Worm (Caenorhabditis elegans) whole organism, young adult: ENCODE results near the gene mfsd-8.
"Not testable (repeated sequence)": the region's sequence is repeated elsewhere in the genome, so short reads cannot be mapped to it uniquely, and the experiment has no call there.

Experiments
- B0261.1 ChIP-seq: sonication (generic microtip); optimal IDR thresholded peaks from 2 replicates; lab custom pipeline; 2016; ENCODE audit warnings: mild to moderate bottlenecking, missing genetic modification characterization, moderate library complexity, missing compliant biosample characterization
- C17E4.6 ChIP-seq: fragments of 200-800 bp; sonication (Bioruptor generic); IDR thresholded peaks from 2 replicates; pipeline ENCODE4 v1.3.6; 2022; ENCODE audit warnings: missing genetic modification reagents, missing genetic modification characterization, missing compliant biosample characterization
- F10E7.11 ChIP-seq: sonication (generic microtip); optimal IDR thresholded peaks from 2 replicates; lab custom pipeline; 2017; ENCODE audit warnings: mild to moderate bottlenecking, missing genetic modification characterization, moderate library complexity, missing compliant biosample characterization
- F22D6.2 ChIP-seq: sonication (generic microtip); optimal IDR thresholded peaks from 2 replicates; lab custom pipeline; 2016; ENCODE audit warnings: mild to moderate bottlenecking, missing genetic modification characterization, missing compliant biosample characterization
- F37B4.10 ChIP-seq: fragments of 200-800 bp; sonication (Bioruptor generic); IDR thresholded peaks from 2 replicates; pipeline ENCODE4 v1.3.6; 2022; ENCODE audit warnings: missing genetic modification characterization, missing compliant biosample characterization
- F39B2.1 ChIP-seq: fragments of 200-800 bp; sonication (Bioruptor generic); IDR thresholded peaks from 2 replicates; pipeline ENCODE4 v1.3.6; 2022; ENCODE audit warnings: missing genetic modification reagents, missing genetic modification characterization, missing compliant biosample characterization
- F49E8.2 ChIP-seq: sonication (generic microtip); optimal IDR thresholded peaks from 3 replicates; lab custom pipeline; 2017; ENCODE audit warnings: missing genetic modification characterization, mild to moderate bottlenecking, missing compliant biosample characterization, antibody characterized with exemption, moderate library complexity; ENCODE audit not compliant: insufficient read depth
- F57C9.4 ChIP-seq: sonication (generic microtip); optimal IDR thresholded peaks from 2 replicates; lab custom pipeline; 2017; ENCODE audit warnings: mild to moderate bottlenecking, missing genetic modification characterization, missing compliant biosample characterization
- Y67H2A.10 ChIP-seq: fragments of 200-800 bp; sonication (Bioruptor generic); conservative IDR thresholded peaks from 2 replicates; pipeline ENCODE4 v1.3.6; 2022; ENCODE audit warnings: missing genetic modification reagents, missing genetic modification characterization, missing compliant biosample characterization
- Y79H2A.3 ChIP-seq: fragments of 200-800 bp; sonication (Bioruptor generic); conservative IDR thresholded peaks from 2 replicates; pipeline ENCODE4 v1.3.6; 2022; ENCODE audit warnings: missing genetic modification reagents, missing genetic modification characterization, missing compliant biosample characterization
- Y95B8A.8 ChIP-seq: fragments of 200-800 bp; sonication (Bioruptor generic); IDR thresholded peaks from 2 replicates; pipeline ENCODE4 v1.3.6; 2022; ENCODE audit warnings: missing genetic modification reagents, missing genetic modification characterization, missing compliant biosample characterization
- ama-1 ChIP-seq, 3 experiments: fragments of 150-350 bp in 1 of 3; sonication (generic microtip) in 2 of 3; optimal IDR thresholded peaks; 2 replicates each; lab custom pipeline; 2014 to 2018; ENCODE audit warnings: missing biosample characterization in 2 of 3, missing genetic modification characterization in 2 of 3, missing genetic modification reagents in 2 of 3
- attf-3 ChIP-seq: fragments of 200-800 bp; sonication (Bioruptor generic); conservative IDR thresholded peaks from 2 replicates; pipeline ENCODE4 v1.3.6; 2022; ENCODE audit warnings: missing genetic modification reagents, missing genetic modification characterization, missing compliant biosample characterization
- cebp-2 ChIP-seq: fragments of 200-800 bp; sonication (Bioruptor generic); IDR thresholded peaks from 2 replicates; pipeline ENCODE4 v1.3.6; 2022; ENCODE audit warnings: missing genetic modification characterization, missing compliant biosample characterization
- ceh-100 ChIP-seq: fragments of 200-800 bp; sonication (Bioruptor generic); IDR thresholded peaks from 2 replicates; pipeline ENCODE4 v1.3.6; 2022; ENCODE audit warnings: missing genetic modification reagents, missing genetic modification characterization, missing compliant biosample characterization
- ceh-27 ChIP-seq: fragments of 200-800 bp; sonication (Bioruptor generic); optimal IDR thresholded peaks from 2 replicates; lab custom pipeline; 2018; ENCODE audit warnings: mild to moderate bottlenecking, missing genetic modification characterization, moderate library complexity, missing compliant biosample characterization
- ceh-79 ChIP-seq: sonication (generic microtip); optimal IDR thresholded peaks from 2 replicates; lab custom pipeline; 2017; ENCODE audit warnings: mild to moderate bottlenecking, missing genetic modification characterization, missing compliant biosample characterization
- die-1 ChIP-seq: sonication (generic microtip); optimal IDR thresholded peaks from 2 replicates; lab custom pipeline; 2016; ENCODE audit warnings: missing genotype, mild to moderate bottlenecking, missing genetic modification characterization, missing compliant biosample characterization
- dpl-1 ChIP-seq: fragments of 150-350 bp; optimal IDR thresholded peaks from 2 replicates; lab custom pipeline; 2014; ENCODE audit warnings: missing biosample characterization, missing genetic modification reagents, missing genetic modification characterization
- egl-18 ChIP-seq: fragments of 200-800 bp; sonication (Bioruptor generic); IDR thresholded peaks from 2 replicates; pipeline ENCODE4 v1.3.6; 2022; ENCODE audit warnings: missing genetic modification reagents, missing genetic modification characterization, missing compliant biosample characterization
- hrde-1 ChIP-seq: sonication (generic microtip); optimal IDR thresholded peaks from 2 replicates; lab custom pipeline; 2016; ENCODE audit warnings: missing genetic modification characterization, mild to moderate bottlenecking, missing compliant biosample characterization, moderate library complexity, missing genotype, missing genetic modification reagents, borderline replicate concordance
- hsf-1 ChIP-seq: fragments of 200-800 bp; sonication (Bioruptor generic); IDR thresholded peaks from 2 replicates; pipeline ENCODE4 v1.3.6; 2022; ENCODE audit warnings: missing genetic modification reagents, missing genetic modification characterization, missing compliant biosample characterization
- lsl-1 ChIP-seq: fragments of 200-800 bp; sonication (Bioruptor generic); optimal IDR thresholded peaks from 2 replicates; lab custom pipeline; 2018; ENCODE audit warnings: mild to moderate bottlenecking, missing genetic modification characterization, moderate library complexity, missing compliant biosample characterization
- madf-10 ChIP-seq: sonication (generic microtip); optimal IDR thresholded peaks from 2 replicates; lab custom pipeline; 2016; ENCODE audit warnings: mild to moderate bottlenecking, missing genetic modification characterization, missing compliant biosample characterization
- nhr-80 ChIP-seq: sonication (generic microtip); optimal IDR thresholded peaks from 2 replicates; lab custom pipeline; 2016; ENCODE audit warnings: missing genetic modification characterization, missing compliant biosample characterization
- pha-4 ChIP-seq: fragments of 150-350 bp; sonication (generic microtip); optimal IDR thresholded peaks from 2 replicates; lab custom pipeline; 2014; ENCODE audit warnings: missing biosample characterization, missing genetic modification reagents, missing genetic modification characterization
- sdz-38 ChIP-seq: sonication (generic microtip); optimal IDR thresholded peaks from 2 replicates; lab custom pipeline; 2016; ENCODE audit warnings: missing genotype, missing genetic modification characterization, missing compliant biosample characterization
- snpc-4 ChIP-seq, 5 experiments: fragments of 150-350 bp in 1 of 5; sonication (generic microtip) in 4 of 5; optimal IDR thresholded peaks; 2 replicates each; lab custom pipeline; 2014 to 2018; ENCODE audit warnings: missing genetic modification characterization in 5 of 5, missing biosample characterization in 3 of 5, antibody characterized with exemption in 2 of 5, mild to moderate bottlenecking in 2 of 5, missing compliant biosample characterization in 2 of 5, missing genotype in 2 of 5, moderate library complexity in 2 of 5, missing genetic modification reagents in 1 of 5
- tbp1 ChIP-seq: fragments of 200-800 bp; sonication (Bioruptor generic); optimal IDR thresholded peaks from 2 replicates; lab custom pipeline; 2018; ENCODE audit warnings: mild to moderate bottlenecking, missing genetic modification characterization, missing compliant biosample characterization
- zfh-2 ChIP-seq: fragments of 200-800 bp; sonication (Bioruptor generic); conservative IDR thresholded peaks from 2 replicates; pipeline ENCODE4 v1.3.6; 2022; ENCODE audit warnings: missing genetic modification reagents, missing genetic modification characterization, missing compliant biosample characterization
- zim-3 ChIP-seq: sonication (generic microtip); optimal IDR thresholded peaks from 2 replicates; lab custom pipeline; 2017; ENCODE audit warnings: mild to moderate bottlenecking, missing genetic modification characterization, moderate library complexity, missing compliant biosample characterization

The mfsd-8 gene

DNA sequence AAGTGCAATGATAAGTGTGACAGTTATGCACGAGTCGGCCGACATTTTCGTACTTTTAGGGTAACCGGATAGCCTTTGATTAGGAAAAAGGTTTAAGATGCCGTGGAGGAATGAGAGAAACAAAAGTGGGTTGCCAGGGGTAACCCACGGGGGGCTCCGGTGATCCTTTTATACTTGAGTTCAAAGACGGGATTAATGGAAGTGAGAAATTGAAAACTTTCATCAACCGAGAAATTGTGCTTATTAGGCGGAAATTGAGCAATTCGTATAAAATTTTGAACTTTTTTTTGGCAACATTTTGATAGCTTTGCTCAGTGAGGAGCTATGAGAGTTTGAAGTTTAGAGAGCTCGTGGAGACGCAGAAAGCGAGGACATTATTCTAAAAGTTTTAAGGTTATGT is 26.5 kb upstream of the mfsd-8 start, which contains the start of gene Y53G8AM.4:
Gene Y53G8AM.4, minus strand, starts transcription at position 101 of the 400 bp plus-strand sequence.
- TF ChIP-seq F49E8.2 (tag; lab: Kevin White, UChicago) = no peak
- TF ChIP-seq nhr-80 (tag; lab: Kevin White, UChicago) = no peak
- TF ChIP-seq hrde-1 = no peak
- no peak for TF ChIP-seq dpl-1 (GFP tag; lab: Kevin White, UChicago)
- no peak for TF ChIP-seq F39B2.1 (GFP tag; lab: Robert Waterston, UW)
- TF ChIP-seq egl-18 = no peak
- no peak for TF ChIP-seq lsl-1 (GFP tag; lab: Kevin White, UChicago)
- TF ChIP-seq attf-3 (GFP tag; lab: Robert Waterston, UW) = no peak
- TF ChIP-seq, all 124 proteins: peak for 0

- TF ChIP-seq snpc-4 (GFP tag; optimal IDR thresholded peaks at IDR 0.05; lab: Kevin White, UChicago) (no peak), snpc-4 (tag; optimal IDR thresholded peaks at IDR 0.05; lab: Kevin White, UChicago) (no peak), die-1 (tag; lab: Kevin White, UChicago) (no peak), F10E7.11 (tag; lab: Kevin White, UChicago) (no peak), pha-4 (tag; lab: Kevin White, UChicago) (no peak), B0261.1 (tag; lab: Kevin White, UChicago) (no peak)
Measured at ce11 chrIII:3258306-3258705, 23.8 kb upstream of the mfsd-8 start, which contains the start of gene nspg-7.2. TSS of gene nspg-7.2 (minus strand) at chrIII:3258406.

DNA sequence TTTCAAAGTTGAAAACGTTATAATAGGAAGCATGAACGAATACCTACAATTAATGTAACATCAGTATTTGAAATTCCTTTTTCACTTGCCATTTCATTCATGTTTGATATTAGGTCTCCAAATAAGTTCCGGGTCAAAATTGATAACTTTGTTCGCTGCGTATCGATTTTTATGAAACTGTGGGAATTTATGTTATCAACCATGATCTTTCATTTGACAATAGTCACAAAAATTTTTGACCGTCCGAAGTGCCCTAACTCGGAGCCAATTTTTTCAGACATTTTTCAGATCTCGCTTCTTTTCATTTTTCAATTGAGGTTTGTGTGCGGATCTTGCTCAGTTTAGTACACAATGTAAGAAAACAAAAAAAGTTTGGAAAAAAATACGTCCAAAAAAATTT is 22.4 kb upstream of the mfsd-8 start, which contains the start of gene Y53G8AM.6:
Gene Y53G8AM.6, minus strand, starts transcription at position 101 of the 400 bp plus-strand sequence.
- not testable (repeated sequence) for TF ChIP-seq ceh-79 (tag; lab: Kevin White, UChicago); die-1 (tag; lab: Kevin White, UChicago); attf-3 (GFP tag; lab: Robert Waterston, UW)
- TF ChIP-seq, all 124 proteins: peak for 0; not testable (repeated sequence) for 124

DNA sequence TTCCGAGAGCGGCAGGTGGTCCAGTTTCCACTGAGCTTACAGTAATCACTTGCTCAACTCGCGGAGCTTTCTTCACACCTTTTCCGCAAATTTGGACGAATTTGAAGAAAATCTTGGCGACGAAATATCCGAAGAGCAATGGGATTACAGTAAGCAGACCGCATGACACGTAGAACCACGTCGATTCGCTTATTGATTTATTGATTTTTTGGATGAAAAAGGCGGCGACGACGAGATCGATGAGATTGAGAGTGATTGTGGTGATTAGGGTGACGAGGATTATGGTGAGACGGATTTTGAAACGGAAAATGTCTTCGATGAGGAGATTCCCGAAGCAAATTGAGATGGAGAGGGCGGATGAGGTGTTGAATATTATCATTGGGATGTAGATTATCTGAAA is 18.4 kb upstream of the mfsd-8 start:
- TF ChIP-seq Y79H2A.3 (GFP tag; lab: Robert Waterston, UW) (no peak), zim-3 (tag; lab: Kevin White, UChicago) (no peak), ceh-27 (GFP tag; lab: Kevin White, UChicago) (no peak), F39B2.1 (GFP tag; lab: Robert Waterston, UW) (no peak), madf-10 (tag; lab: Kevin White, UChicago) (no peak), C17E4.6 (GFP tag; lab: Robert Waterston, UW) (no peak), sdz-38 (tag; lab: Kevin White, UChicago) (no peak), Y95B8A.8 (GFP tag; lab: Robert Waterston, UW) (no peak), ama-1 (optimal IDR thresholded peaks at IDR 0.05; lab: Kevin White, UChicago) (no peak), ama-1 (GFP tag; optimal IDR thresholded peaks at IDR 0.05; lab: Kevin White, UChicago) (no peak), zfh-2 (GFP tag; lab: Robert Waterston, UW) (no peak), F37B4.10 (GFP tag; lab: Robert Waterston, UW) (no peak), F22D6.2 (tag; lab: Kevin White, UChicago) (no peak), hsf-1 (no peak), ceh-100 (GFP tag; lab: Robert Waterston, UW) (no peak), cebp-2 (GFP tag; lab: Robert Waterston, UW) (no peak)
- TF ChIP-seq, all 124 proteins: peak for 0

- no peak for TF ChIP-seq Y67H2A.10 (GFP tag; lab: Robert Waterston, UW)
- TF ChIP-seq Y95B8A.8 (GFP tag; lab: Robert Waterston, UW) = no peak
- TF ChIP-seq F57C9.4 (tag; lab: Kevin White, UChicago) = no peak
- no peak for TF ChIP-seq tbp1 (GFP tag; lab: Kevin White, UChicago)
Measured at ce11 chrIII:3266602-3267001, 15.5 kb upstream of the mfsd-8 start, which contains the start of gene Y53G8AM.7. TSS of gene Y53G8AM.7 (minus strand) at chrIII:3266702.
